Fruit fly (Drosophila melanogaster) whole organism, embryonic: ENCODE data around the gene p24-2.
"Not testable (repeated sequence)": the region's sequence is repeated elsewhere in the genome, so short reads cannot be mapped to it uniquely, and the experiment has no call there.

Experiments used
- CG8388 ChIP-seq: fragments of 200-800 bp; sonication (Bioruptor generic); optimal IDR thresholded peaks from 2 replicates; lab custom pipeline; 2019; ENCODE audit warnings: missing biosample characterization, mild to moderate bottlenecking, missing genetic modification characterization, moderate library complexity
- sr ChIP-seq: fragments of 200-800 bp; sonication (Bioruptor generic); IDR thresholded peaks from 3 replicates; pipeline ENCODE4 v1.3.6; 2022; ENCODE audit warnings: missing biosample characterization, missing genetic modification characterization

DNA sequence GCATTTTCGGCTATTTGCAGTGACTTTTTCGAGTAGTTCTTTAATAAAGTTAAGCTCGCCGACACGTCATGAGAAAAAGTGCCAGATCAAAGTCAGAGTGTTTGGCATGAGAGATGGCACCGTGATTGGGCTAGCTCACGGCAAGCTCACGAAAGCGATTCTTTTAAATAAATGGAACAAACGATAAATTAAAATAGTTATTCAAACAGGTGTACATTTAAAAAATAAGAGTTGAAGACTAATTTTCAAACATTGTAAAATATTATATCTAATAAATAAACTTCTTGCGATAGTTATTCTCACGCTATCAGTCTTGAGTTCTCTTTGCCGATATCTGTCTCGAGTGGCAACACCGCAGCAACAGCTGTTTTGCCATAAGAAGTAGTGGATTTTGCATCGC lies 7.2 kb downstream of the p24-2 start, which contains the start of the genes eca and CG18542:
- not testable (repeated sequence) for TF ChIP-seq CG8388 (GFP tag; lab: Kevin White, UChicago); sr (GFP tag; lab: Robert Waterston, UW)
